Worm (Caenorhabditis elegans) whole organism, L4 larva: Measurements from ENCODE around the gene W01F3.2.

ENCODE experiments used
- F10B5.3 ChIP-seq: sonication (generic microtip); optimal IDR thresholded peaks from 2 replicates; lab custom pipeline; 2016; ENCODE audit warnings: mild to moderate bottlenecking, missing genetic modification characterization, missing compliant biosample characterization
- F37D6.2 ChIP-seq: sonication (generic microtip); optimal IDR thresholded peaks from 2 replicates; lab custom pipeline; 2016; ENCODE audit warnings: mild to moderate bottlenecking, missing genetic modification characterization, missing compliant biosample characterization
- T20F7.1 ChIP-seq: fragments of 200-800 bp; sonication (Bioruptor generic); optimal IDR thresholded peaks from 2 replicates; lab custom pipeline; 2018; ENCODE audit warnings: mild to moderate bottlenecking, missing genetic modification characterization, missing compliant biosample characterization
- T26A8.4 ChIP-seq: fragments of 200-800 bp; sonication (Bioruptor generic); IDR thresholded peaks from 2 replicates; pipeline ENCODE4 v1.3.6; 2022; ENCODE audit warnings: missing genetic modification characterization, missing compliant biosample characterization
- Y48G9A.11 ChIP-seq: fragments of 200-800 bp; sonication (Bioruptor generic); IDR thresholded peaks from 2 replicates; pipeline ENCODE4 v1.3.6; 2022; ENCODE audit warnings: missing genetic modification reagents, missing genetic modification characterization, missing compliant biosample characterization
- Y5F2A.4 ChIP-seq: fragments of 200-800 bp; sonication (Bioruptor generic); optimal IDR thresholded peaks from 2 replicates; lab custom pipeline; 2018; ENCODE audit warnings: mild to moderate bottlenecking, missing genetic modification characterization, missing compliant biosample characterization
- Y75B8A.6 ChIP-seq: fragments of 200-800 bp; sonication (Bioruptor generic); IDR thresholded peaks from 2 replicates; pipeline ENCODE4 v1.3.6; 2022; ENCODE audit warnings: missing genetic modification reagents, missing genetic modification characterization, missing compliant biosample characterization
- aha-1 ChIP-seq: fragments of 150-350 bp; peaks from one replicate; lab custom pipeline; 2014; ENCODE audit warnings: missing biosample characterization, missing genetic modification characterization
- aly-2 ChIP-seq: sonication (generic microtip); optimal IDR thresholded peaks from 2 replicates; lab custom pipeline; 2018; ENCODE audit warnings: missing biosample characterization, missing genetic modification characterization
- ama-1 ChIP-seq: fragments of 150-350 bp; optimal IDR thresholded peaks from 2 replicates; lab custom pipeline; 2014; ENCODE audit warnings: inconsistent platforms, mixed read lengths
- arid-1 ChIP-seq: fragments of 200-800 bp; sonication (Bioruptor generic); conservative IDR thresholded peaks from 2 replicates; pipeline ENCODE4 v1.3.6; 2022; ENCODE audit warnings: missing genetic modification reagents, missing genetic modification characterization, missing compliant biosample characterization
- ceh-20 ChIP-seq: fragments of 200-800 bp; sonication (Bioruptor generic); IDR thresholded peaks from 2 replicates; pipeline ENCODE4 v1.3.6; 2022; ENCODE audit warnings: missing genetic modification reagents, missing genetic modification characterization, missing compliant biosample characterization
- ceh-32 ChIP-seq: sonication (generic microtip); optimal IDR thresholded peaks from 2 replicates; lab custom pipeline; 2016; ENCODE audit warnings: mild to moderate bottlenecking, missing genetic modification characterization, missing compliant biosample characterization; ENCODE audit not compliant: poor library complexity
- ceh-44 ChIP-seq: fragments of 200-800 bp; sonication (Bioruptor generic); IDR thresholded peaks from 2 replicates; pipeline ENCODE4 v1.3.6; 2022; ENCODE audit warnings: missing genetic modification reagents, missing genetic modification characterization, missing compliant biosample characterization
- ceh-62 ChIP-seq: sonication (generic microtip); optimal IDR thresholded peaks from 2 replicates; lab custom pipeline; 2017; ENCODE audit warnings: missing biosample characterization, missing genetic modification characterization
- ces-1 ChIP-seq: fragments of 150-350 bp; sonication (generic microtip); optimal IDR thresholded peaks from 4 replicates; lab custom pipeline; 2014; ENCODE audit warnings: missing biosample characterization, missing genetic modification reagents, missing genetic modification characterization
- cey-2 ChIP-seq: sonication (generic microtip); optimal IDR thresholded peaks from 3 replicates; lab custom pipeline; 2017; ENCODE audit warnings: missing genetic modification characterization, mild to moderate bottlenecking, missing compliant biosample characterization, antibody characterized with exemption, borderline replicate concordance; ENCODE audit not compliant: insufficient read depth
- ctbp-1 ChIP-seq: fragments of 200-800 bp; sonication (Bioruptor generic); IDR thresholded peaks from 2 replicates; pipeline ENCODE4 v1.3.6; 2022; ENCODE audit warnings: missing genetic modification reagents, missing genetic modification characterization, missing compliant biosample characterization
- daf-8 ChIP-seq: fragments of 200-800 bp; sonication (Bioruptor generic); IDR thresholded peaks from 2 replicates; pipeline ENCODE4 v1.3.6; 2022; ENCODE audit warnings: missing genetic modification characterization, missing compliant biosample characterization
- dmd-6 ChIP-seq: fragments of 200-800 bp; sonication (Bioruptor generic); IDR thresholded peaks from 2 replicates; pipeline ENCODE4 v1.3.6; 2022; ENCODE audit warnings: missing genetic modification reagents, missing genetic modification characterization, missing compliant biosample characterization
- dve-1 ChIP-seq: sonication (generic microtip); optimal IDR thresholded peaks from 2 replicates; lab custom pipeline; 2017; ENCODE audit warnings: antibody characterized with exemption, mild to moderate bottlenecking, missing genetic modification characterization, missing compliant biosample characterization; ENCODE audit not compliant: insufficient read depth
- egl-43 ChIP-seq: fragments of 200-800 bp; sonication (Bioruptor generic); IDR thresholded peaks from 2 replicates; pipeline ENCODE4 v1.3.6; 2022; ENCODE audit warnings: missing genetic modification reagents, missing genetic modification characterization, missing compliant biosample characterization
- gei-8 ChIP-seq: fragments of 200-800 bp; sonication (Bioruptor generic); optimal IDR thresholded peaks from 2 replicates; lab custom pipeline; 2018; ENCODE audit warnings: mild to moderate bottlenecking, missing genetic modification characterization, missing compliant biosample characterization
- hlh-11 ChIP-seq: fragments of 200-800 bp; sonication (Bioruptor generic); optimal IDR thresholded peaks from 2 replicates; lab custom pipeline; 2018; ENCODE audit warnings: mild to moderate bottlenecking, missing genetic modification characterization, missing compliant biosample characterization
- hmg-1.1 ChIP-seq: fragments of 200-800 bp; sonication (Bioruptor generic); IDR thresholded peaks from 2 replicates; pipeline ENCODE4 v1.3.6; 2022; ENCODE audit warnings: missing genetic modification reagents, missing genetic modification characterization, missing compliant biosample characterization
- lim-7 ChIP-seq: fragments of 200-800 bp; sonication (Bioruptor generic); IDR thresholded peaks from 2 replicates; pipeline ENCODE4 v1.3.6; 2022; ENCODE audit warnings: missing genetic modification characterization, missing compliant biosample characterization
- lin-13 ChIP-seq: fragments of 150-350 bp; optimal IDR thresholded peaks from 2 replicates; lab custom pipeline; 2014; ENCODE audit warnings: missing biosample characterization, missing genetic modification reagents, missing genetic modification characterization
- lin-29 ChIP-seq: fragments of 200-800 bp; sonication (Bioruptor generic); IDR thresholded peaks from 2 replicates; pipeline ENCODE4 v1.3.6; 2022; ENCODE audit warnings: missing genetic modification reagents, missing genetic modification characterization, missing compliant biosample characterization
- lin-39 ChIP-seq: fragments of 150-350 bp; optimal IDR thresholded peaks from 2 replicates; lab custom pipeline; 2014; ENCODE audit warnings: missing biosample characterization, missing genetic modification reagents, missing genetic modification characterization
- madf-9 ChIP-seq: fragments of 200-800 bp; sonication (Bioruptor generic); conservative IDR thresholded peaks from 2 replicates; pipeline ENCODE4 v1.3.6; 2022; ENCODE audit warnings: missing genetic modification reagents, missing genetic modification characterization, missing compliant biosample characterization
- mes-2 ChIP-seq: sonication (generic microtip); optimal IDR thresholded peaks from 2 replicates; lab custom pipeline; 2016; ENCODE audit warnings: missing genotype, mild to moderate bottlenecking, missing genetic modification characterization, missing compliant biosample characterization; ENCODE audit not compliant: poor library complexity, severe bottlenecking
- mxl-2 ChIP-seq: fragments of 200-800 bp; sonication (Bioruptor generic); conservative IDR thresholded peaks from 2 replicates; pipeline ENCODE4 v1.3.6; 2022; ENCODE audit warnings: missing genetic modification reagents, missing genetic modification characterization, missing compliant biosample characterization
- mxl-3 ChIP-seq: fragments of 200-800 bp; sonication (Bioruptor generic); optimal IDR thresholded peaks from 2 replicates; lab custom pipeline; 2018; ENCODE audit warnings: mild to moderate bottlenecking, missing genetic modification characterization, missing compliant biosample characterization
- nhr-10 ChIP-seq: fragments of 150-350 bp; optimal IDR thresholded peaks from 2 replicates; lab custom pipeline; 2014; ENCODE audit warnings: missing biosample characterization, missing genetic modification characterization
- nhr-102 ChIP-seq: sonication (generic microtip); optimal IDR thresholded peaks from 2 replicates; lab custom pipeline; 2016; ENCODE audit warnings: mild to moderate bottlenecking, missing genetic modification characterization, moderate library complexity, missing compliant biosample characterization
- nhr-28 ChIP-seq: fragments of 150-350 bp; optimal IDR thresholded peaks from 2 replicates; lab custom pipeline; 2014; ENCODE audit warnings: missing biosample characterization, missing genetic modification characterization
- nhr-48 ChIP-seq: sonication (generic microtip); optimal IDR thresholded peaks from 2 replicates; lab custom pipeline; 2016; ENCODE audit warnings: mild to moderate bottlenecking, missing genetic modification characterization, missing compliant biosample characterization
- nhr-6 ChIP-seq: fragments of 150-350 bp; optimal IDR thresholded peaks from 2 replicates; lab custom pipeline; 2014; ENCODE audit warnings: missing biosample characterization, missing genetic modification characterization
- nhr-76 ChIP-seq: fragments of 150-350 bp; optimal IDR thresholded peaks from 2 replicates; lab custom pipeline; 2014; ENCODE audit warnings: missing biosample characterization, missing genetic modification characterization
- php-3 ChIP-seq: fragments of 200-800 bp; sonication (Bioruptor generic); IDR thresholded peaks from 2 replicates; pipeline ENCODE4 v1.3.6; 2022; ENCODE audit warnings: missing genetic modification reagents, missing genetic modification characterization, missing compliant biosample characterization
- rbr-2 ChIP-seq: sonication (generic microtip); optimal IDR thresholded peaks from 2 replicates; lab custom pipeline; 2016; ENCODE audit warnings: missing genotype, missing genetic modification characterization, missing compliant biosample characterization
- saeg-2 ChIP-seq: fragments of 200-800 bp; sonication (Bioruptor generic); IDR thresholded peaks from 2 replicates; pipeline ENCODE4 v1.3.6; 2022; ENCODE audit warnings: missing genetic modification reagents, missing genetic modification characterization, missing compliant biosample characterization
- sdz-12 ChIP-seq: fragments of 200-800 bp; sonication (Bioruptor generic); optimal IDR thresholded peaks from 2 replicates; lab custom pipeline; 2018; ENCODE audit warnings: mild to moderate bottlenecking, missing genetic modification characterization, missing compliant biosample characterization
- snpc-1.2 ChIP-seq: fragments of 200-800 bp; sonication (Bioruptor generic); IDR thresholded peaks from 2 replicates; pipeline ENCODE4 v1.3.6; 2022; ENCODE audit warnings: missing genetic modification reagents, missing genetic modification characterization, missing compliant biosample characterization
- unc-130 ChIP-seq: sonication (generic microtip); optimal IDR thresholded peaks from 2 replicates; lab custom pipeline; 2016; ENCODE audit warnings: missing genetic modification reagents, missing genetic modification characterization, missing compliant biosample characterization
- unc-39 ChIP-seq: sonication (generic microtip); optimal IDR thresholded peaks from 2 replicates; lab custom pipeline; 2017; ENCODE audit warnings: missing biosample characterization, missing genetic modification characterization
- vab-7 ChIP-seq: fragments of 200-800 bp; sonication (Bioruptor generic); IDR thresholded peaks from 2 replicates; pipeline ENCODE4 v1.3.6; 2022; ENCODE audit warnings: missing genetic modification reagents, missing genetic modification characterization, missing compliant biosample characterization
- zfp-2 ChIP-seq: sonication (generic microtip); optimal IDR thresholded peaks from 2 replicates; lab custom pipeline; 2016; ENCODE audit warnings: mild to moderate bottlenecking, missing genetic modification characterization, missing compliant biosample characterization
- zip-2 ChIP-seq: fragments of 150-350 bp; optimal IDR thresholded peaks from 2 replicates; lab custom pipeline; 2014; ENCODE audit warnings: missing biosample characterization, missing genetic modification characterization
- ztf-11 ChIP-seq: fragments of 150-350 bp; optimal IDR thresholded peaks from 2 replicates; lab custom pipeline; 2014; ENCODE audit warnings: missing biosample characterization, missing genetic modification characterization
- ztf-7 ChIP-seq: fragments of 150-350 bp; optimal IDR thresholded peaks from 2 replicates; lab custom pipeline; 2014; ENCODE audit warnings: missing biosample characterization, missing genetic modification characterization

The W01F3.2 gene

DNA sequence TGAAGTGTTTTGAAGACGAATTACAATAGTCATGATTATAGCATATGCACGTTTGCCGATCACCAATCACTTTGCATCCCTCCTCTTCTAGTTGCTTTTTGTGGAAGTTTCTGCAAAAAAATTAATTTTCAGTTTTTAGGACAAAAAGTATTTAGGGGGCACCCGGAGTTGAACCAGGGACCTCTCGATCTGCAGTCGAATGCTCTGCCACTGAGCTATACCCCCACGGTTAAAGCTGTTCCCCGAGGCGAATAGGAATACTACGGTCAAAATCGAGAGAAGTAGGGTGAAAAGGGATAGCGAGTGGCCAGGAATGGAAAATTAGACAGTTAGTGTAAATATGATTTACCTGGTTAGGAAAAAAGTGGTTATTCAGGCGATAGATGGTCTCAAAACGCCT is 33.8 kb downstream of the W01F3.2 start:
- TF ChIP-seq nhr-28 (tag; lab: Kevin White, UChicago) (peak; percentile 29), ceh-44 (GFP tag; lab: Robert Waterston, UW) (peak; percentile 89), Y48G9A.11 (GFP tag; lab: Robert Waterston, UW) (peak; percentile 80), T26A8.4 (GFP tag; lab: Robert Waterston, UW) (peak; percentile 87), zip-2 (tag; lab: Kevin White, UChicago) (no peak), mes-2 (peak; percentile 82), hmg-1.1 (GFP tag; lab: Robert Waterston, UW) (peak; percentile 78), Y75B8A.6 (peak; percentile 71; the same call in 1 of the 2 replicates), dmd-6 (GFP tag; lab: Robert Waterston, UW) (peak; percentile 65), unc-130 (GFP tag; lab: Kevin White, UChicago) (no peak), lin-13 (GFP tag; lab: Kevin White, UChicago) (no peak), rbr-2 (tag; lab: Kevin White, UChicago) (peak; percentile 56), nhr-102 (no peak), mxl-3 (GFP tag; lab: Kevin White, UChicago) (no peak), saeg-2 (GFP tag; lab: Robert Waterston, UW) (0 out of 2 replicates have a peak, but pooled peaks have one; percentile 11), lin-39 (tag; lab: Kevin White, UChicago) (no peak), nhr-6 (tag; lab: Kevin White, UChicago) (peak; percentile 58), ctbp-1 (GFP tag; lab: Robert Waterston, UW) (peak; percentile 70), aha-1 (no peak), nhr-10 (tag; lab: Kevin White, UChicago) (no peak), madf-9 (GFP tag; lab: Robert Waterston, UW) (peak; percentile 61; the same call in 1 of the 2 replicates), ceh-20 (peak; percentile 44; the same call in 1 of the 2 replicates), dve-1 (tag; lab: Kevin White, UChicago) (peak; percentile 33), T20F7.1 (peak; percentile 41), Y5F2A.4 (GFP tag; lab: Kevin White, UChicago) (peak; percentile 22), F10B5.3 (tag; lab: Kevin White, UChicago) (no peak), nhr-76 (tag; lab: Kevin White, UChicago) (no peak), ztf-11 (tag; lab: Kevin White, UChicago) (no peak), ztf-7 (tag; lab: Kevin White, UChicago) (no peak), php-3 (GFP tag; lab: Robert Waterston, UW) (peak; percentile 51; the same call in 1 of the 2 replicates), mxl-2 (peak; percentile 51; the same call in 1 of the 2 replicates), ceh-62 (tag; lab: Kevin White, UChicago) (no peak), aly-2 (tag; lab: Kevin White, UChicago) (no peak), arid-1 (GFP tag; lab: Robert Waterston, UW) (peak; percentile 85), nhr-48 (tag; lab: Kevin White, UChicago) (peak; percentile 38), snpc-1.2 (peak; percentile 80), vab-7 (GFP tag; lab: Robert Waterston, UW) (peak; percentile 84), F37D6.2 (tag; lab: Kevin White, UChicago) (no peak), unc-39 (tag; lab: Kevin White, UChicago) (no peak), zfp-2 (peak; percentile 11), lim-7 (GFP tag; lab: Robert Waterston, UW) (peak; percentile 92), ceh-32 (tag; lab: Kevin White, UChicago) (no peak), sdz-12 (GFP tag; lab: Kevin White, UChicago) (peak; percentile 60), cey-2 (no peak), egl-43 (GFP tag; lab: Robert Waterston, UW) (peak; percentile 95), ama-1 (lab: Kevin White, UChicago) (no peak), gei-8 (GFP tag; lab: Kevin White, UChicago) (peak; percentile 67), daf-8 (GFP tag; lab: Robert Waterston, UW) (no peak), ces-1 (GFP tag; lab: Kevin White, UChicago) (no peak), lin-29 (GFP tag; lab: Robert Waterston, UW) (0 out of 2 replicates have a peak, but pooled peaks have one; percentile 54), hlh-11 (tag; lab: Kevin White, UChicago) (peak; percentile 47)
